Fruit fly (Drosophila melanogaster): ENCODE measurements around the gene for.

Gene for

dm6 chr2L:3705438-3705921 is 48.7 kb upstream of the for start, which contains the start of gene CG31778 (continued):
- TF ChIP-seq lov (optimal IDR thresholded peaks at IDR 0.05) (no peak), lov (GFP tag; IDR thresholded peaks at IDR 0.05) (no peak), oc (tag; optimal IDR thresholded peaks at IDR 0.05) (no peak), onecut (GFP tag; IDR thresholded peaks at IDR 0.05) (no peak), mirr (GFP tag; optimal IDR thresholded peaks at IDR 0.05) (no peak), CG7928 (GFP tag; optimal IDR thresholded peaks at IDR 0.05) (no peak), sob (GFP tag; IDR thresholded peaks at IDR 0.05) (0 out of 2 replicates have a peak, but pooled peaks have one; percentile 15), CG1647 (GFP tag; optimal IDR thresholded peaks at IDR 0.05) (no peak), H2.0 (GFP tag; IDR thresholded peaks at IDR 0.05) (0 out of 2 replicates have a peak, but pooled peaks have one; percentile 19), sr (GFP tag; IDR thresholded peaks at IDR 0.05) (no peak), Xbp1 (GFP tag; optimal IDR thresholded peaks at IDR 0.05) (no peak), CG11560 (tag; IDR thresholded peaks at IDR 0.05) (no peak), CG14667 (GFP tag; IDR thresholded peaks at IDR 0.05) (no peak), Usf (GFP tag; optimal IDR thresholded peaks at IDR 0.05) (no peak), CG13894 (tag; optimal IDR thresholded peaks at IDR 0.05) (no peak), gt (GFP tag; IDR thresholded peaks at IDR 0.05) (no peak), CG5245 (GFP tag; optimal IDR thresholded peaks at IDR 0.05) (no peak), Doc2 (GFP tag; IDR thresholded peaks at IDR 0.05) (no peak), fd102C (GFP tag; optimal IDR thresholded peaks at IDR 0.05) (no peak), CG10543 (GFP tag; optimal IDR thresholded peaks at IDR 0.05) (peak; percentile 0), luna (GFP tag; optimal IDR thresholded peaks at IDR 0.05) (no peak), slbo (GFP tag; IDR thresholded peaks at IDR 0.05) (peak; percentile 30; the same call in 1 of the 2 replicates), CG12104 (GFP tag; optimal IDR thresholded peaks at IDR 0.05) (no peak), Dip2 (GFP tag; IDR thresholded peaks at IDR 0.05) (no peak), sisA (GFP tag; IDR thresholded peaks at IDR 0.05) (no peak), HLHmδ (GFP tag; optimal IDR thresholded peaks at IDR 0.05) (no peak), lab (GFP tag; optimal IDR thresholded peaks at IDR 0.05) (peak; percentile 26), Hmr (GFP tag; optimal IDR thresholded peaks at IDR 0.05) (peak; percentile 12), CG4282 (GFP tag; optimal IDR thresholded peaks at IDR 0.05) (no peak), CG30431 (GFP tag; optimal IDR thresholded peaks at IDR 0.05) (no peak), scrt (GFP tag; optimal IDR thresholded peaks at IDR 0.05) (no peak), Stat92E (GFP tag; optimal IDR thresholded peaks at IDR 0.05) (no peak), CG2889 (GFP tag; IDR thresholded peaks at IDR 0.05) (no peak), MTF-1 (GFP tag; optimal IDR thresholded peaks at IDR 0.05; ENCODE audit: borderline replicate concordance) (no peak), phol (tag; optimal IDR thresholded peaks at IDR 0.05) (no peak), Hr51 (GFP tag; optimal IDR thresholded peaks at IDR 0.05) (peak in 1 of 2 experiments; percentile 4), cwo (GFP tag; optimal IDR thresholded peaks at IDR 0.05) (peak; percentile 25), CG10321 (GFP tag; IDR thresholded peaks at IDR 0.05) (no peak), HmgD (GFP tag; optimal IDR thresholded peaks at IDR 0.05) (no peak), nau (GFP tag; optimal IDR thresholded peaks at IDR 0.05) (no peak), Dip3 (GFP tag; optimal IDR thresholded peaks at IDR 0.05) (peak; percentile 9), ac (GFP tag; optimal IDR thresholded peaks at IDR 0.05) (no peak), Rx (GFP tag; IDR thresholded peaks at IDR 0.05) (no peak), amos (GFP tag; IDR thresholded peaks at IDR 0.05; ENCODE audit: partially characterized antibody) (no peak), danr (GFP tag; IDR thresholded peaks at IDR 0.05) (peak; percentile 22; the same call in 1 of the 2 replicates), fu2 (GFP tag; optimal IDR thresholded peaks at IDR 0.05) (no peak), CG2120 (GFP tag; optimal IDR thresholded peaks at IDR 0.05) (peak; percentile 56), CG1792 (GFP tag; optimal IDR thresholded peaks at IDR 0.05) (no peak), toy (GFP tag; IDR thresholded peaks at IDR 0.05) (no peak), cg (GFP tag; optimal IDR thresholded peaks at IDR 0.05) (no peak), Ets65A (GFP tag) (no peak)
